Fruit fly (Drosophila melanogaster) whole organism, embryonic: ENCODE measurements around the gene CG4278.

Experiments
- Atf-2 ChIP-seq: fragments of 200-800 bp; sonication (Bioruptor generic); optimal IDR thresholded peaks from 2 replicates; lab custom pipeline; 2016; ENCODE audit warnings: missing biosample characterization, missing genetic modification characterization
- Bdp1 ChIP-seq: fragments of 200-800 bp; sonication (Bioruptor generic); optimal IDR thresholded peaks from 3 replicates; lab custom pipeline; 2016; ENCODE audit warnings: missing biosample characterization, missing genetic modification characterization
- CG12391 ChIP-seq: fragments of 200-800 bp; sonication (Bioruptor generic); optimal IDR thresholded peaks from 3 replicates; lab custom pipeline; 2018; ENCODE audit warnings: missing biosample characterization, mild to moderate bottlenecking, missing genetic modification characterization, moderate library complexity
- CG13624 ChIP-seq: fragments of 200-800 bp; sonication (Bioruptor generic); optimal IDR thresholded peaks from 2 replicates; lab custom pipeline; 2016; ENCODE audit warnings: missing biosample characterization, missing genetic modification characterization
- CG14860 ChIP-seq: fragments of 200-800 bp; sonication (Bioruptor generic); IDR thresholded peaks from 3 replicates; pipeline ENCODE4 v1.3.6; 2022; ENCODE audit warnings: missing biosample characterization, missing genetic modification characterization; ENCODE audit not compliant: partially characterized antibody
- CG15601 ChIP-seq: fragments of 200-800 bp; sonication (Bioruptor generic); optimal IDR thresholded peaks from 3 replicates; lab custom pipeline; 2019; ENCODE audit warnings: missing biosample characterization, mild to moderate bottlenecking, missing genetic modification characterization, moderate library complexity
- CG17328 ChIP-seq: fragments of 200-800 bp; sonication (Bioruptor generic); IDR thresholded peaks from 2 replicates; pipeline ENCODE4 v1.3.6; 2022; ENCODE audit warnings: missing biosample characterization, missing genetic modification characterization
- CG17829 ChIP-seq: fragments of 200-800 bp; optimal IDR thresholded peaks from 2 replicates; lab custom pipeline; 2019; ENCODE audit warnings: missing biosample characterization, mild to moderate bottlenecking, missing genetic modification characterization, moderate library complexity
- CG18011 ChIP-seq: fragments of 200-800 bp; sonication (Bioruptor generic); optimal IDR thresholded peaks from 2 replicates; lab custom pipeline; 2017; ENCODE audit warnings: missing biosample characterization, missing genetic modification characterization, mild to moderate bottlenecking, moderate library complexity, missing genotype
- CG18764 ChIP-seq: fragments of 200-800 bp; sonication (Bioruptor generic); optimal IDR thresholded peaks from 3 replicates; lab custom pipeline; 2016; ENCODE audit warnings: missing biosample characterization, missing genetic modification characterization
- CG2199 ChIP-seq: fragments of 200-800 bp; sonication (Bioruptor generic); IDR thresholded peaks from 3 replicates; pipeline ENCODE4 v1.3.6; 2022; ENCODE audit warnings: missing biosample characterization, missing genetic modification characterization
- CG30020 ChIP-seq: fragments of 200-800 bp; optimal IDR thresholded peaks from 2 replicates; lab custom pipeline; 2019; ENCODE audit warnings: missing biosample characterization, mild to moderate bottlenecking, missing genetic modification characterization, moderate library complexity
- CG3407 ChIP-seq: fragments of 200-800 bp; sonication (Bioruptor generic); optimal IDR thresholded peaks from 2 replicates; lab custom pipeline; 2018; ENCODE audit warnings: missing biosample characterization, mild to moderate bottlenecking, missing genetic modification characterization
- CG34422 ChIP-seq: fragments of 200-800 bp; sonication (Bioruptor generic); IDR thresholded peaks from 3 replicates; pipeline ENCODE4 v1.3.6; 2022; ENCODE audit warnings: missing biosample characterization, missing genetic modification characterization
- CG4282 ChIP-seq: fragments of 200-800 bp; sonication (Bioruptor generic); optimal IDR thresholded peaks from 2 replicates; lab custom pipeline; 2016; ENCODE audit warnings: missing biosample characterization, missing genetic modification characterization
- CG4424 ChIP-seq: fragments of 200-800 bp; sonication (Bioruptor generic); optimal IDR thresholded peaks from 3 replicates; lab custom pipeline; 2016; ENCODE audit warnings: missing biosample characterization, missing genetic modification characterization
- CG4820 ChIP-seq: fragments of 200-800 bp; sonication (Bioruptor generic); optimal IDR thresholded peaks from 3 replicates; lab custom pipeline; 2016; ENCODE audit warnings: missing biosample characterization, missing genetic modification characterization
- CG6272 ChIP-seq: fragments of 200-800 bp; sonication (Bioruptor generic); IDR thresholded peaks from 2 replicates; pipeline ENCODE4 v1.3.6; 2022; ENCODE audit warnings: missing biosample characterization, missing genetic modification characterization
- CG7839 ChIP-seq: fragments of 200-800 bp; sonication (Bioruptor generic); optimal IDR thresholded peaks from 3 replicates; lab custom pipeline; 2018; ENCODE audit warnings: missing biosample characterization, mild to moderate bottlenecking, missing genetic modification characterization, moderate library complexity
- CG9727 ChIP-seq: fragments of 200-800 bp; sonication (Bioruptor generic); optimal IDR thresholded peaks from 3 replicates; lab custom pipeline; 2017; ENCODE audit warnings: missing biosample characterization, mild to moderate bottlenecking, missing genetic modification characterization
- CG9932 ChIP-seq: fragments of 200-800 bp; sonication (Bioruptor generic); IDR thresholded peaks from 2 replicates; pipeline ENCODE4 v1.3.6; 2022; ENCODE audit warnings: missing biosample characterization, missing genetic modification characterization
- CrebB ChIP-seq: fragments of 200-800 bp; sonication (Bioruptor generic); optimal IDR thresholded peaks from 3 replicates; lab custom pipeline; 2018; ENCODE audit warnings: missing biosample characterization, mild to moderate bottlenecking, missing genetic modification characterization
- Eip74EF ChIP-seq, 2 experiments: fragments of 200-800 bp in 1 of 2; fragments of >200 bp in 1 of 2; sonication (Bioruptor generic) in 1 of 2; optimal IDR thresholded peaks; 2 replicates each; lab custom pipeline; 2017 to 2019; ENCODE audit warnings: missing biosample characterization in 2 of 2, missing genetic modification characterization in 2 of 2, mild to moderate bottlenecking in 1 of 2, moderate library complexity in 1 of 2
- Ets97D ChIP-seq: fragments of 200-800 bp; sonication (Bioruptor generic); optimal IDR thresholded peaks from 3 replicates; lab custom pipeline; 2016; ENCODE audit warnings: missing biosample characterization, missing genetic modification characterization
- Fer3 ChIP-seq: fragments of 200-800 bp; sonication (Bioruptor generic); optimal IDR thresholded peaks from 2 replicates; lab custom pipeline; 2018; ENCODE audit warnings: missing biosample characterization, mild to moderate bottlenecking, missing genetic modification characterization, moderate library complexity
- HmgZ ChIP-seq: fragments of 200-800 bp; sonication (Bioruptor generic); optimal IDR thresholded peaks from 2 replicates; lab custom pipeline; 2018; ENCODE audit warnings: missing biosample characterization, mild to moderate bottlenecking, missing genetic modification characterization
- Med ChIP-seq: fragments of 200-800 bp; sonication (Bioruptor generic); peaks from one replicate; lab custom pipeline; 2016; ENCODE audit warnings: missing biosample characterization, missing genetic modification characterization, mild to moderate bottlenecking, inconsistent platforms, moderate library complexity
- Neu2 ChIP-seq: fragments of 200-800 bp; sonication (Bioruptor generic); optimal IDR thresholded peaks from 3 replicates; lab custom pipeline; 2016; ENCODE audit warnings: missing biosample characterization, missing genetic modification characterization, borderline replicate concordance
- NfI ChIP-seq: fragments of 200-800 bp; sonication (Bioruptor generic); optimal IDR thresholded peaks from 3 replicates; lab custom pipeline; 2018; ENCODE audit warnings: missing biosample characterization, mild to moderate bottlenecking, missing genetic modification characterization, moderate library complexity
- Pdp1 ChIP-seq, 2 experiments: fragments of 200-800 bp; sonication (Bioruptor generic); optimal IDR thresholded peaks; 3 replicates each; lab custom pipeline; 2016; ENCODE audit warnings: missing biosample characterization in 2 of 2, missing genetic modification characterization in 2 of 2, mild to moderate bottlenecking in 1 of 2, moderate library complexity in 1 of 2
- Ptx1 ChIP-seq: fragments of 200-800 bp; sonication (Bioruptor generic); IDR thresholded peaks from 2 replicates; pipeline ENCODE4 v1.3.6; 2022; ENCODE audit warnings: missing biosample characterization, missing genetic modification characterization
- bowl ChIP-seq: fragments of 200-800 bp; sonication (Bioruptor generic); IDR thresholded peaks from 2 replicates; pipeline ENCODE4 v1.3.6; 2022; ENCODE audit warnings: missing biosample characterization, missing genetic modification characterization
- chinmo ChIP-seq: fragments of 200-800 bp; sonication (Bioruptor generic); IDR thresholded peaks from 4 replicates; pipeline ENCODE4 v1.3.6; 2022; ENCODE audit warnings: missing biosample characterization, missing genetic modification characterization; ENCODE audit not compliant: partially characterized antibody
- ftz-f1 ChIP-seq: fragments of 200-800 bp; sonication (Bioruptor generic); optimal IDR thresholded peaks from 2 replicates; lab custom pipeline; 2016; ENCODE audit warnings: missing biosample characterization, missing genetic modification characterization
- gsb-n ChIP-seq: fragments of 200-800 bp; sonication (Bioruptor generic); optimal IDR thresholded peaks from 3 replicates; lab custom pipeline; 2018; ENCODE audit warnings: missing biosample characterization, mild to moderate bottlenecking, missing genetic modification characterization
- jumu ChIP-seq: fragments of 200-800 bp; sonication (Bioruptor generic); optimal IDR thresholded peaks from 3 replicates; lab custom pipeline; 2016; ENCODE audit warnings: missing biosample characterization, missing genetic modification characterization
- kni ChIP-seq: fragments of 200-800 bp; sonication (Bioruptor generic); optimal IDR thresholded peaks from 3 replicates; lab custom pipeline; 2017; ENCODE audit warnings: mild to moderate bottlenecking, missing biosample characterization, missing genetic modification reagents, missing genetic modification characterization
- mirr ChIP-seq: fragments of 200-800 bp; sonication (Bioruptor generic); optimal IDR thresholded peaks from 3 replicates; lab custom pipeline; 2018; ENCODE audit warnings: missing biosample characterization, mild to moderate bottlenecking, missing genetic modification characterization
- org-1 ChIP-seq: fragments of 200-800 bp; sonication (Bioruptor generic); optimal IDR thresholded peaks from 2 replicates; lab custom pipeline; 2017; ENCODE audit warnings: missing biosample characterization, missing genetic modification characterization
- pros ChIP-seq: fragments of 200-800 bp; sonication (Bioruptor generic); optimal IDR thresholded peaks from 3 replicates; lab custom pipeline; 2019; ENCODE audit warnings: missing biosample characterization, mild to moderate bottlenecking, missing genetic modification characterization, moderate library complexity
- ranshi ChIP-seq: fragments of 200-800 bp; sonication (Bioruptor generic); IDR thresholded peaks from 2 replicates; pipeline ENCODE4 v1.3.6; 2022; ENCODE audit warnings: missing biosample characterization, missing genetic modification characterization
- schlank ChIP-seq: fragments of 200-800 bp; sonication (Bioruptor generic); optimal IDR thresholded peaks from 2 replicates; lab custom pipeline; 2018; ENCODE audit warnings: missing biosample characterization, mild to moderate bottlenecking, missing genetic modification characterization
- sd ChIP-seq: fragments of 200-800 bp; sonication (Bioruptor generic); optimal IDR thresholded peaks from 3 replicates; lab custom pipeline; 2018; ENCODE audit warnings: missing biosample characterization, mild to moderate bottlenecking, missing genetic modification characterization, moderate library complexity
- sim ChIP-seq: fragments of 200-800 bp; sonication (Bioruptor generic); IDR thresholded peaks from 2 replicates; pipeline ENCODE4 v1.3.6; 2022; ENCODE audit warnings: missing biosample characterization, missing genetic modification characterization
- tap ChIP-seq: fragments of 200-800 bp; optimal IDR thresholded peaks from 3 replicates; lab custom pipeline; 2019; ENCODE audit warnings: missing biosample characterization, mild to moderate bottlenecking, missing genetic modification characterization, moderate library complexity
- tll ChIP-seq, 2 experiments: fragments of 200-800 bp in 1 of 2; fragments of >200 bp in 1 of 2; sonication (Bioruptor generic) in 1 of 2; optimal IDR thresholded peaks; 2 replicates each; lab custom pipeline; 2017 to 2019; ENCODE audit warnings: missing biosample characterization in 2 of 2, missing genetic modification characterization in 2 of 2, mild to moderate bottlenecking in 1 of 2, moderate library complexity in 1 of 2
- tup ChIP-seq: fragments of 200-800 bp; sonication (Bioruptor generic); optimal IDR thresholded peaks from 2 replicates; lab custom pipeline; 2016; ENCODE audit warnings: missing biosample characterization, mild to moderate bottlenecking, missing genetic modification characterization, moderate library complexity
- twi ChIP-seq: fragments of 200-800 bp; optimal IDR thresholded peaks from 2 replicates; lab custom pipeline; 2019; ENCODE audit warnings: missing biosample characterization, mild to moderate bottlenecking, missing genetic modification characterization, moderate library complexity
- tx ChIP-seq: fragments of 200-800 bp; sonication (Bioruptor generic); optimal IDR thresholded peaks from 2 replicates; lab custom pipeline; 2016; ENCODE audit warnings: missing biosample characterization, missing genetic modification characterization

CG4278 gene

dm6 chr2L:16323544-16323943 is 3.3 kb upstream of the CG4278 start:
- TF ChIP-seq CG17829 (tag; lab: Kevin White, UChicago) (peak; percentile 17), CG2199 (GFP tag; lab: Robert Waterston, UW) (peak; percentile 58; the same call in 2 of the 3 replicates), Atf-2 (GFP tag; lab: Kevin White, UChicago) (no peak), kni (GFP tag; lab: Kevin White, UChicago) (peak; percentile 66), bowl (no peak), Neu2 (GFP tag; lab: Kevin White, UChicago) (peak; percentile 89), sd (tag; lab: Kevin White, UChicago) (peak; percentile 40), CG18011 (GFP tag; lab: Kevin White, UChicago) (no peak), tll (GFP tag; optimal IDR thresholded peaks at IDR 0.05; lab: Kevin White, UChicago) (peak in 1 of 2 experiments; percentile 86), Med (GFP tag; lab: Kevin White, UChicago) (peak; percentile 38), twi (tag; lab: Kevin White, UChicago) (peak; percentile 69), CG15601 (tag; lab: Kevin White, UChicago) (no peak), pros (GFP tag; lab: Kevin White, UChicago) (peak; percentile 73)
- TF ChIP-seq, all 482 proteins: peak for 9

dm6 chr2L:16324833-16325232 is 2.0 kb upstream of the CG4278 start:
- TF ChIP-seq HmgZ (tag; lab: Kevin White, UChicago) (no peak), Fer3 (tag; lab: Kevin White, UChicago) (no peak), Ptx1 (no peak), org-1 (GFP tag; lab: Kevin White, UChicago) (no peak), Eip74EF (GFP tag; optimal IDR thresholded peaks at IDR 0.05; lab: Kevin White, UChicago) (no peak), CG14860 (GFP tag; lab: Robert Waterston, UW) (no peak), gsb-n (tag; lab: Kevin White, UChicago) (no peak), chinmo (GFP tag; lab: Robert Waterston, UW) (peak; percentile 65; the same call in 3 of the 4 replicates), CG4424 (GFP tag; lab: Kevin White, UChicago) (no peak), CG13624 (GFP tag; lab: Kevin White, UChicago) (no peak), sim (no peak), CG4820 (no peak), CG30020 (no peak), Bdp1 (GFP tag; lab: Kevin White, UChicago) (no peak), CG4282 (GFP tag; lab: Kevin White, UChicago) (no peak), Ets97D (GFP tag; lab: Kevin White, UChicago) (no peak), CG7839 (tag; lab: Kevin White, UChicago) (no peak), CG9932 (GFP tag; lab: Robert Waterston, UW) (no peak), CG34422 (GFP tag; lab: Robert Waterston, UW) (peak; percentile 70; the same call in 2 of the 3 replicates), Med (GFP tag; lab: Kevin White, UChicago) (peak; percentile 46), CG3407 (no peak), CG18764 (GFP tag; lab: Kevin White, UChicago) (no peak), tup (GFP tag; lab: Kevin White, UChicago) (peak; percentile 4), NfI (no peak), tap (tag; lab: Kevin White, UChicago) (no peak), mirr (GFP tag; lab: Kevin White, UChicago) (peak; percentile 1), CG12391 (no peak), CG17328 (GFP tag; lab: Robert Waterston, UW) (no peak), tx (no peak), jumu (GFP tag; lab: Kevin White, UChicago) (no peak), ftz-f1 (GFP tag; lab: Kevin White, UChicago) (no peak), CG9727 (no peak), CG6272 (GFP tag; lab: Robert Waterston, UW) (no peak), schlank (no peak), ranshi (GFP tag; lab: Robert Waterston, UW) (0 out of 2 replicates have a peak, but pooled peaks have one; percentile 10), CrebB (no peak), Pdp1 (GFP tag; optimal IDR thresholded peaks at IDR 0.05; lab: Kevin White, UChicago) (no peak)
